Worm (Caenorhabditis elegans): ENCODE data around the gene C14A4.8.

C14A4.8 gene

DNA sequence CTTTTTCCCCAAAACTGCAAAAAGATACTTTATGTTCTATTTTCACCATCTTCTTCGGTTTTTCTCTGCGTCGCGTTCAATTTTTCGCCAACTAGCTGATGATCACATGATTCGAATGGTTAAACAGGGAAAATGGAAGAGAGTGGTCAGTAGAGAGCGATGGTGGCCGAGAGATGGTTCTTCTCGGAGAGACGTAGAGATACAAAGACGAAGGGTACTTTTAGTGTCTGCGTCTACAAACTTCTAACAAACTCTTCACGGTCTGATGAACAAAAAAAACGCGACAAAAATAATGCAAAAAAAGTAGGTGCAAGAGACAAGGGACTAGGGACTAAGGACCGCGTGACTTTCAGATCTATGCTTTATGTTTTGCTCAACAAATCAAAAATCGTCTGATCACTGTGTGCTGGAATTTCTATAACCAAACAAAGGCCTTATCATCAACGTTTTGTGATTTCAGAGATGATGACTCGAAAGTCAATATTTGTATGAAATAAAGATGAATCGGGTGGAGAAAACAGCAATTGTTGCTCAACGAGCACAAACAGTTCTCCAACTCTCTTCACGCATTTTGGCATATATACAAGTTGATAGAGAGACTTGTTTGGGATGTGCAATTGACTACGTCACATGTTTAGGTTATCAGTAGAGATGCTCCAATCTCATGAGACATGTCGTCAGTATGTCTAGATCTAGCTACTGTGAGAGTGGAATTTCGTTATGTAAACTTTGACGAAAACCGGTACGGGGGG, 45.8 kb downstream of the C14A4.8 start (continued):
- TF ChIP-seq F22D6.2 (tag; optimal IDR thresholded peaks at IDR 0.05) (peak; percentile 76), snpc-4 (GFP tag; optimal IDR thresholded peaks at IDR 0.05) (no peak), snpc-4 (tag; optimal IDR thresholded peaks at IDR 0.05) (peak in 3 of 4 experiments; percentile 16 to 53 (median 52)), nhr-90 (tag; optimal IDR thresholded peaks at IDR 0.05) (peak; percentile 73), ztf-3 (GFP tag; optimal IDR thresholded peaks at IDR 0.05) (peak; percentile 21), lin-54 (GFP tag; optimal IDR thresholded peaks at IDR 0.05) (peak; percentile 47), let-526 (GFP tag; IDR thresholded peaks at IDR 0.05) (peak; percentile 64; the same call in 1 of the 2 replicates), egl-44 (GFP tag; IDR thresholded peaks at IDR 0.05) (no peak), T26A5.8 (tag; optimal IDR thresholded peaks at IDR 0.05) (no peak), let-607 (tag; optimal IDR thresholded peaks at IDR 0.05) (peak in 1 of 2 experiments; percentile 66), bed-2 (GFP tag; IDR thresholded peaks at IDR 0.05) (no peak), dox-1 (GFP tag; IDR thresholded peaks at IDR 0.05) (peak; percentile 72), F57C9.4 (tag; optimal IDR thresholded peaks at IDR 0.05) (no peak), F33H1.4 (GFP tag; IDR thresholded peaks at IDR 0.05) (0 out of 2 replicates have a peak, but pooled peaks have one; percentile 8), ceh-40 (GFP tag; IDR thresholded peaks at IDR 0.05) (0 out of 2 replicates have a peak, but pooled peaks have one; percentile 25), madf-6 (GFP tag; IDR thresholded peaks at IDR 0.05) (no peak), gei-17 (GFP tag; optimal IDR thresholded peaks at IDR 0.05) (peak; percentile 57), F57A8.1 (GFP tag; optimal IDR thresholded peaks at IDR 0.05) (no peak), atf-7 (tag; optimal IDR thresholded peaks at IDR 0.05) (peak; percentile 87), hmg-1.2 (GFP tag; IDR thresholded peaks at IDR 0.05) (peak; percentile 87), nfya-2 (GFP tag; IDR thresholded peaks at IDR 0.05) (no peak), F10E7.11 (tag; optimal IDR thresholded peaks at IDR 0.05) (peak; percentile 66), athp-1 (tag; optimal IDR thresholded peaks at IDR 0.05) (peak; percentile 69), lin-40 (tag; optimal IDR thresholded peaks at IDR 0.05) (peak; percentile 94), ceh-79 (tag; optimal IDR thresholded peaks at IDR 0.05) (peak; percentile 75), chd-7 (tag; optimal IDR thresholded peaks at IDR 0.05) (peak; percentile 87), tlf-1 (GFP tag; optimal IDR thresholded peaks at IDR 0.05) (peak; percentile 68), ZK185.1 (tag; optimal IDR thresholded peaks at IDR 0.05; ENCODE audit: poor library complexity, severe bottlenecking) (peak; percentile 18), nfya-1 (tag; optimal IDR thresholded peaks at IDR 0.05; ENCODE audit: borderline replicate concordance, insufficient read depth) (no peak), cebp-1 (GFP tag; IDR thresholded peaks at IDR 0.05) (no peak), cebp-1 (tag; optimal IDR thresholded peaks at IDR 0.05) (peak; percentile 84), hrde-1 (tag; optimal IDR thresholded peaks at IDR 0.05; ENCODE audit: borderline replicate concordance) (no peak), C06A6.2 (GFP tag; conservative IDR thresholded peaks at IDR 0.05) (peak; percentile 76), ets-4 (GFP tag; optimal IDR thresholded peaks at IDR 0.05) (no peak), T07F8.4 (tag; optimal IDR thresholded peaks at IDR 0.05) (peak; percentile 34), somi-1 (GFP tag; optimal IDR thresholded peaks at IDR 0.05) (peak; percentile 87), madf-3 (GFP tag; IDR thresholded peaks at IDR 0.05) (peak; percentile 81), mes-4 (tag; optimal IDR thresholded peaks at IDR 0.05) (no peak), mcd-1 (GFP tag; IDR thresholded peaks at IDR 0.05) (peak; percentile 69), B0261.1 (tag; optimal IDR thresholded peaks at IDR 0.05) (no peak), ceh-27 (GFP tag; optimal IDR thresholded peaks at IDR 0.05) (peak; percentile 82), lin-26 (GFP tag; IDR thresholded peaks at IDR 0.05) (peak; percentile 60; the same call in 1 of the 2 replicates), F23B12.7 (tag; optimal IDR thresholded peaks at IDR 0.05; ENCODE audit: insufficient read depth) (no peak), Y53G8AR.9 (GFP tag; conservative IDR thresholded peaks at IDR 0.05) (0 out of 2 replicates have a peak, but pooled peaks have one; percentile 12), hsf-1 (GFP tag; IDR thresholded peaks at IDR 0.05) (no peak), K11D2.4 (GFP tag; IDR thresholded peaks at IDR 0.05) (peak; percentile 74), F52B5.7 (tag; optimal IDR thresholded peaks at IDR 0.05) (peak; percentile 52)

All from whole organism, young adult.